Worm (Caenorhabditis elegans): Measurements from ENCODE around the gene T02E9.5.

The T02E9.5 gene

ce11 chrV:11346912-11347311 lies 4.9 kb downstream of the T02E9.5 start, which contains the start of gene grl-7:
grl-7 (minus strand) TSS chrV:11347012.
- no peak for TF ChIP-seq snpc-4 (tag; optimal IDR thresholded peaks at IDR 0.05)
- no peak for TF ChIP-seq spr-1 (tag; optimal IDR thresholded peaks at IDR 0.05)
- no peak for TF ChIP-seq pha-4 (GFP tag; IDR thresholded peaks at IDR 0.05)
- TF ChIP-seq pha-4 (tag; optimal IDR thresholded peaks at IDR 0.05) = no peak
- TF ChIP-seq F26F4.8 (GFP tag; conservative IDR thresholded peaks at IDR 0.05) = no peak
- no peak for TF ChIP-seq dpl-1 (GFP tag; optimal IDR thresholded peaks at IDR 0.05)
- TF ChIP-seq lin-38 (GFP tag; IDR thresholded peaks at IDR 0.05) = no peak
- no peak for TF ChIP-seq snpc-1.2 (GFP tag; IDR thresholded peaks at IDR 0.05)
- no peak for TF ChIP-seq Y105C5A.15 (GFP tag; IDR thresholded peaks at IDR 0.05)
- TF ChIP-seq nhr-41 (GFP tag; IDR thresholded peaks at IDR 0.05) = no peak
- TF ChIP-seq duxl-1 (tag; optimal IDR thresholded peaks at IDR 0.05; ENCODE audit: poor library complexity) = no peak
- no peak for TF ChIP-seq aly-2 (tag; optimal IDR thresholded peaks at IDR 0.05)
- TF ChIP-seq spr-3 (GFP tag; optimal IDR thresholded peaks at IDR 0.05) = no peak
- TF ChIP-seq ZK337.2 (GFP tag; IDR thresholded peaks at IDR 0.05) = no peak
- TF ChIP-seq arid-1 (GFP tag; conservative IDR thresholded peaks at IDR 0.05) = no peak
- no peak for TF ChIP-seq vab-7 (GFP tag; IDR thresholded peaks at IDR 0.05)

ce11 chrV:11351263-11351662 lies 9.2 kb downstream of the T02E9.5 start:
- TF ChIP-seq fkh-10 (GFP tag; optimal IDR thresholded peaks at IDR 0.05) = peak; percentile 65
- TF ChIP-seq lsy-2 (tag; optimal IDR thresholded peaks at IDR 0.05) = peak in 1 of 2 experiments; percentile 6
- peak; percentile 77 for TF ChIP-seq ces-1 (GFP tag; optimal IDR thresholded peaks at IDR 0.05)
- no peak for TF ChIP-seq hlh-11 (tag; optimal IDR thresholded peaks at IDR 0.05)

- TF ChIP-seq nhr-25 (tag; optimal IDR thresholded peaks at IDR 0.05; ENCODE audit: borderline replicate concordance, insufficient read depth) = no peak
- no peak for TF ChIP-seq ZK546.5 (tag; optimal IDR thresholded peaks at IDR 0.05)
- no peak for TF ChIP-seq dve-1 (tag; optimal IDR thresholded peaks at IDR 0.05; ENCODE audit: insufficient read depth)
- TF ChIP-seq lir-3 (tag; optimal IDR thresholded peaks at IDR 0.05) = no peak
- TF ChIP-seq sdz-12 (GFP tag; optimal IDR thresholded peaks at IDR 0.05) = no peak
- no peak for TF ChIP-seq mxl-2 (GFP tag; conservative IDR thresholded peaks at IDR 0.05)
- TF ChIP-seq daf-19 (GFP tag; conservative IDR thresholded peaks at IDR 0.05) = no peak
- TF ChIP-seq ZK337.2 (GFP tag; IDR thresholded peaks at IDR 0.05) = no peak
- TF ChIP-seq mep-1 (tag; optimal IDR thresholded peaks at IDR 0.05) = no peak
- no peak for TF ChIP-seq pqm-1 (tag; optimal IDR thresholded peaks at IDR 0.05)
- no peak for TF ChIP-seq mdt-29 (GFP tag; IDR thresholded peaks at IDR 0.05)
- no peak for TF ChIP-seq daf-16 (GFP tag; optimal IDR thresholded peaks at IDR 0.05)
- TF ChIP-seq daf-16 (tag; optimal IDR thresholded peaks at IDR 0.05) = no peak
- TF ChIP-seq F49E8.2 (tag; optimal IDR thresholded peaks at IDR 0.05; ENCODE audit: borderline replicate concordance) = no peak
Measured at ce11 chrV:11352893-11353292, 10.9 kb downstream of the T02E9.5 start, which contains the start of gene npr-25. npr-25 (minus strand) TSS chrV:11352993.

- TF ChIP-seq aha-1 (tag) (no peak), ces-1 (GFP tag; optimal IDR thresholded peaks at IDR 0.05) (peak; percentile 75)
Measured at ce11 chrV:11354264-11354663, 12.2 kb downstream of the T02E9.5 start.

- TF ChIP-seq skn-1 (tag; optimal IDR thresholded peaks at IDR 0.05) = no peak
- peak; percentile 92 for TF ChIP-seq aha-1 (tag)
- TF ChIP-seq duxl-1 (tag; optimal IDR thresholded peaks at IDR 0.05; ENCODE audit: poor library complexity) = no peak
- no peak for TF ChIP-seq ceh-44 (GFP tag; IDR thresholded peaks at IDR 0.05)
- no peak for TF ChIP-seq vab-7 (GFP tag; IDR thresholded peaks at IDR 0.05)
- no peak for TF ChIP-seq F49E8.2 (tag; optimal IDR thresholded peaks at IDR 0.05; ENCODE audit: borderline replicate concordance)
- TF ChIP-seq mep-1 (tag; optimal IDR thresholded peaks at IDR 0.05) = no peak
- no peak for TF ChIP-seq zag-1 (tag; optimal IDR thresholded peaks at IDR 0.05)
- peak in 1 of 2 experiments; percentile 57 for TF ChIP-seq unc-62 (GFP tag; optimal IDR thresholded peaks at IDR 0.05 in 1 of 2)
- TF ChIP-seq unc-62 (tag; optimal IDR thresholded peaks at IDR 0.05) = no peak
Measured at ce11 chrV:11363575-11363974, 21.5 kb downstream of the T02E9.5 start.

Measured in whole organism, L4 larva.